Fruit fly (Drosophila melanogaster) whole organism, embryonic: ENCODE measurements around the gene CG17625.

ENCODE experiments used
- Atf-2 ChIP-seq: fragments of 200-800 bp; sonication (Bioruptor generic); optimal IDR thresholded peaks from 2 replicates; lab custom pipeline; 2016; ENCODE audit warnings: missing biosample characterization, missing genetic modification characterization
- CG17802 ChIP-seq: fragments of 200-800 bp; sonication (Bioruptor generic); optimal IDR thresholded peaks from 2 replicates; lab custom pipeline; 2018; ENCODE audit warnings: missing biosample characterization, mild to moderate bottlenecking, missing genetic modification characterization, moderate library complexity
- NC2β ChIP-seq: fragments of 200-800 bp; sonication (Bioruptor generic); optimal IDR thresholded peaks from 2 replicates; lab custom pipeline; 2016; ENCODE audit warnings: missing biosample characterization, missing genetic modification characterization
- bowl ChIP-seq: fragments of 200-800 bp; sonication (Bioruptor generic); IDR thresholded peaks from 2 replicates; pipeline ENCODE4 v1.3.6; 2022; ENCODE audit warnings: missing biosample characterization, missing genetic modification characterization
- cas ChIP-seq: fragments of 200-800 bp; sonication (Bioruptor generic); IDR thresholded peaks from 2 replicates; pipeline ENCODE4 v1.3.6; 2022; ENCODE audit warnings: missing biosample characterization, missing genetic modification characterization
- her ChIP-seq: fragments of 200-800 bp; sonication (Bioruptor generic); optimal IDR thresholded peaks from 2 replicates; lab custom pipeline; 2016; ENCODE audit warnings: missing biosample characterization, missing genetic modification characterization
- luna ChIP-seq: fragments of 200-800 bp; sonication (Bioruptor generic); optimal IDR thresholded peaks from 2 replicates; lab custom pipeline; 2016; ENCODE audit warnings: missing biosample characterization, missing genetic modification characterization

dm6 chr3R:22672695-22673346, 13.8 kb upstream of the CG17625 start:
- TF ChIP-seq CG17802 (no peak), bowl (GFP tag; lab: Robert Waterston, UW) (no peak), cas (no peak), Atf-2 (no peak), her (GFP tag; lab: Kevin White, UChicago) (no peak), NC2β (GFP tag; lab: Kevin White, UChicago) (no peak), luna (no peak)
